Worm (Caenorhabditis elegans) whole organism, L4 larva: ENCODE data around the gene lurp-4.
"Not testable (repeated sequence)": the region's sequence is repeated elsewhere in the genome, so short reads cannot be mapped to it uniquely, and the experiment has no call there.

Experiments used
- ZK546.5 ChIP-seq, 2 experiments: sonication (generic microtip); optimal IDR thresholded peaks; 2 replicates each; lab custom pipeline; 2017; ENCODE audit warnings: missing biosample characterization in 2 of 2, missing genetic modification characterization in 2 of 2
- spr-3 ChIP-seq: fragments of 200-800 bp; sonication (Bioruptor generic); optimal IDR thresholded peaks from 2 replicates; lab custom pipeline; 2018; ENCODE audit warnings: mild to moderate bottlenecking, missing genetic modification characterization, missing compliant biosample characterization
- unc-62 ChIP-seq, 3 experiments: fragments of 150-350 bp in 1 of 3; sonication (generic microtip); optimal IDR thresholded peaks in 2 of 3; peaks in 1 of 3; 1 replicate in 1 of 3; 2 replicates in 2 of 3; lab custom pipeline; 2014 to 2017; ENCODE audit warnings: missing biosample characterization in 3 of 3, missing genetic modification characterization in 3 of 3, missing genetic modification reagents in 3 of 3, missing genotype in 1 of 3

ce11 chrV:13125942-13126341, 33.5 kb downstream of the lurp-4 start:
- TF ChIP-seq unc-62 (GFP tag; optimal IDR thresholded peaks at IDR 0.05 in 1 of 2; lab: Kevin White, UChicago) = peak in 1 of 2 experiments; percentile 23
- TF ChIP-seq unc-62 (tag; optimal IDR thresholded peaks at IDR 0.05; lab: Kevin White, UChicago); ZK546.5 (tag; optimal IDR thresholded peaks at IDR 0.05; lab: Kevin White, UChicago); spr-3 (GFP tag; lab: Kevin White, UChicago): not testable (repeated sequence)
